Worm (Caenorhabditis elegans): ENCODE measurements around the gene plst-1.

The plst-1 gene

ce11 chrIV:1261024-1261423 is 28.4 kb upstream of the plst-1 start, which contains the start of gene clec-169:
TSS of gene clec-169 (plus strand) at chrIV:1261324.
- TF ChIP-seq nhr-76 (tag; optimal IDR thresholded peaks at IDR 0.05): no peak
- no peak for TF ChIP-seq pha-4 (tag; optimal IDR thresholded peaks at IDR 0.05)
- no peak for TF ChIP-seq M03D4.4 (tag; optimal IDR thresholded peaks at IDR 0.05)
- no peak for TF ChIP-seq ceh-83 (GFP tag; optimal IDR thresholded peaks at IDR 0.05)
- no peak for TF ChIP-seq bed-3 (GFP tag; optimal IDR thresholded peaks at IDR 0.05)
- TF ChIP-seq drap-1 (GFP tag; optimal IDR thresholded peaks at IDR 0.05): no peak
- no peak for TF ChIP-seq unc-39 (tag; optimal IDR thresholded peaks at IDR 0.05)
- TF ChIP-seq lin-13 (tag; optimal IDR thresholded peaks at IDR 0.05): no peak
- TF ChIP-seq mep-1 (tag; optimal IDR thresholded peaks at IDR 0.05): no peak
- no peak for TF ChIP-seq unc-120 (tag; optimal IDR thresholded peaks at IDR 0.05; ENCODE audit: poor library complexity, severe bottlenecking)
- TF ChIP-seq lin-32 (GFP tag; optimal IDR thresholded peaks at IDR 0.05): no peak
- TF ChIP-seq lsy-2 (tag; optimal IDR thresholded peaks at IDR 0.05): no peak

ce11 chrIV:1261930-1262329 is 27.5 kb upstream of the plst-1 start:
- TF ChIP-seq unc-39 (tag; optimal IDR thresholded peaks at IDR 0.05) (no peak), nhr-237 (tag; optimal IDR thresholded peaks at IDR 0.05) (no peak), M03D4.4 (tag; optimal IDR thresholded peaks at IDR 0.05) (no peak), nhr-2 (tag; optimal IDR thresholded peaks at IDR 0.05) (no peak), mep-1 (tag; optimal IDR thresholded peaks at IDR 0.05) (no peak), drap-1 (GFP tag; optimal IDR thresholded peaks at IDR 0.05) (no peak), flh-1 (GFP tag; optimal IDR thresholded peaks at IDR 0.05) (no peak)

- TF ChIP-seq ceh-43 (GFP tag; optimal IDR thresholded peaks at IDR 0.05) (no peak), unc-120 (tag; optimal IDR thresholded peaks at IDR 0.05; ENCODE audit: poor library complexity, severe bottlenecking) (no peak)
Measured at ce11 chrIV:1264928-1265327, 24.5 kb upstream of the plst-1 start, which contains the start of gene F38A1.13. TSS of gene F38A1.13 (plus strand) at chrIV:1265228.

- TF ChIP-seq lin-13 (tag; optimal IDR thresholded peaks at IDR 0.05) (no peak), bed-3 (GFP tag; optimal IDR thresholded peaks at IDR 0.05) (no peak), lsy-2 (tag; optimal IDR thresholded peaks at IDR 0.05) (no peak), nhr-28 (tag; optimal IDR thresholded peaks at IDR 0.05) (no peak), mls-2 (tag; optimal IDR thresholded peaks at IDR 0.05) (no peak), sem-2 (GFP tag; optimal IDR thresholded peaks at IDR 0.05) (no peak), pha-4 (tag; optimal IDR thresholded peaks at IDR 0.05) (no peak), snpc-4 (tag; optimal IDR thresholded peaks at IDR 0.05) (no peak), ztf-11 (tag; optimal IDR thresholded peaks at IDR 0.05) (no peak), flh-1 (GFP tag; optimal IDR thresholded peaks at IDR 0.05) (no peak), mab-5 (tag; optimal IDR thresholded peaks at IDR 0.05) (no peak), M03D4.4 (tag; optimal IDR thresholded peaks at IDR 0.05) (no peak)
Measured at ce11 chrIV:1266138-1266537, 23.3 kb upstream of the plst-1 start.

- TF ChIP-seq unc-62 (GFP tag; optimal IDR thresholded peaks at IDR 0.05) (no peak), hlh-1 (tag; optimal IDR thresholded peaks at IDR 0.05) (no peak), ces-1 (GFP tag; optimal IDR thresholded peaks at IDR 0.05) (no peak), flh-1 (GFP tag; optimal IDR thresholded peaks at IDR 0.05) (no peak)
Measured at ce11 chrIV:1266724-1267123, 22.7 kb upstream of the plst-1 start, which contains the start of gene clec-170. TSS of gene clec-170 (plus strand) at chrIV:1266866.

ce11 chrIV:1274583-1274982 is 14.8 kb upstream of the plst-1 start, which contains the start of gene C09E9.1:
TSS of gene C09E9.1 (plus strand) at chrIV:1274868.
- TF ChIP-seq tbx-8 (GFP tag; optimal IDR thresholded peaks at IDR 0.05): no peak
- no peak for TF ChIP-seq mep-1 (tag; optimal IDR thresholded peaks at IDR 0.05)
- TF ChIP-seq zip-8 (tag; optimal IDR thresholded peaks at IDR 0.05): no peak
- peak; percentile 29 for TF ChIP-seq ces-1 (GFP tag; optimal IDR thresholded peaks at IDR 0.05)
- no peak for TF ChIP-seq nhr-12 (tag; optimal IDR thresholded peaks at IDR 0.05)
- TF ChIP-seq ceh-39 (tag; optimal IDR thresholded peaks at IDR 0.05): no peak
- no peak for TF ChIP-seq sptf-1 (tag; optimal IDR thresholded peaks at IDR 0.05)
- TF ChIP-seq ham-2 (GFP tag; optimal IDR thresholded peaks at IDR 0.05): peak; percentile 0
- TF ChIP-seq lin-13 (tag; optimal IDR thresholded peaks at IDR 0.05): peak; percentile 26
- peak; percentile 51 for TF ChIP-seq unc-120 (tag; optimal IDR thresholded peaks at IDR 0.05; ENCODE audit: poor library complexity, severe bottlenecking)
- TF ChIP-seq drap-1 (GFP tag; optimal IDR thresholded peaks at IDR 0.05): no peak

Data from whole organism, mixed stage, embryonic.